Worm (Caenorhabditis elegans): ENCODE results near the gene ugt-41.

The ugt-41 gene

ce11 chrV:7163477-7164114, at the start of gene ugt-41:
ugt-41 (minus strand) TSS chrV:7163595.
- TF ChIP-seq unc-62 (GFP tag; optimal IDR thresholded peaks at IDR 0.05), result no peak

DNA sequence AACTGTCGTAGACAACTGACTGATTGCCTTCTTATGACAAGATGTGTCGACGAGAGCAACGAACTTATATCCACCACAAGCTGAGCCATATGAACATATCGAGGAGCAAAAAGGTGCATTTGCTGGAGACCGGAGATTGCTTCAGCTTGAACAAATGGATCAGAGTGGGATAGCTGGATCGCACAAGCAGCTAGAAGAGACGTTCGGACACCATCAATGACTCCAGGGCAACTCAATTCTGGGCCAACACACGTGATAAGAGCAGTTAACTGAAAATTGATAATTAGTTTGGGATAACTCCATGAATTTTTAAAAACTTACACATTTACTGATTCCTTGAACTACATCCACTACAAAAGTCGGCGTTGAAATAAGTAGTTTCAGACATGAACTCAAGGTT, 45.6 kb upstream of the ugt-41 start:
- no peak for TF ChIP-seq unc-62 (GFP tag; optimal IDR thresholded peaks at IDR 0.05)

- TF ChIP-seq unc-62 (GFP tag; optimal IDR thresholded peaks at IDR 0.05), result no peak
Measured at ce11 chrV:7201353-7201752, 38.0 kb upstream of the ugt-41 start.

- no peak for TF ChIP-seq unc-62 (GFP tag; optimal IDR thresholded peaks at IDR 0.05)
Measured at ce11 chrV:7199932-7200331, 36.5 kb upstream of the ugt-41 start, which contains the start of gene F09G2.1. F09G2.1 (plus strand) TSS chrV:7200232.

ce11 chrV:7199077-7199476, 35.7 kb upstream of the ugt-41 start:
- TF ChIP-seq unc-62 (GFP tag; optimal IDR thresholded peaks at IDR 0.05), result no peak

- no peak for TF ChIP-seq unc-62 (GFP tag; optimal IDR thresholded peaks at IDR 0.05)
Measured at ce11 chrV:7198403-7198802, 35.0 kb upstream of the ugt-41 start.

DNA sequence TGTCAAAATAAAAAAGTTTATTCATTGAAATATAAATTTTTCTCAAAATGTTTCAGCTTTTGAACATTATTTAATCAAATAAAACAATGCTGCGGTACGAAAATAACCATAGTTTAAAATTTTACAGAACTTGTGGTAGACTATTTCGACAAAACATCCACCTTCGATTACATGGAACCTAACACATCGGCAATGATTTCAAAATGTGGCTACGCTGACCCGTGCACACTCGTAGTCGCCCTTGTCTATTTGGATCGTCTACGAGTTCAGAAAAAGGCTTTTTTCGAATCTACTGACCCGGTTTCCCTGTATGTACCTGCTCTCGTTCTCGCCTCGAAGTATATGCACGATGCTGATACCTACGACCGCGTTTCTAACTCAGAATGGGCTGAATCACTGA, 33.6 kb upstream of the ugt-41 start:
- TF ChIP-seq unc-62 (GFP tag; optimal IDR thresholded peaks at IDR 0.05), result no peak

DNA sequence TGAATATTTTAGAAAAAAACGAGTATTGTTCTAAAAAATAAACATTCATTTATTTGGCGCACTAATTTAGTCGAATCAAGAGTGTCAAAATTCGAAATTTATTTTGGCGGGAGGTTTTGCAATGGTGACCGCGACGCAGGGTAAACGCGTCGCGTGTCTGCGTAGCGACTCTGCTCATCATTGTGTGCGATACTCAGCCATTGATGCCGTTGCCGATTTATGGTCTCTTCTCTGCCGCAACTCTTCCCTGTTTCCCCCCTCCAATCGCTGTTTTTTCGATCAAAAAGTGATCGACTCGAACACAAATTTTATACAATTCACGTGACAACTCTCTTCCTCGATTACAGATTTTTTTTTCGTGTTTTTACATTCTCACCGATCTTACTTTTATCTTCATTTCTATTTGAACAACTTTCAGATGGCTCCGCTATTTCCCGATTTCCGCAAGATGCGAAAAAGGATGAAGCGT, 33.1 kb upstream of the ugt-41 start, which contains the start of gene F09G2.2:
F09G2.2 (plus strand) TSS at position 419 of the 469 bp plus-strand sequence.
- no peak for TF ChIP-seq unc-62 (GFP tag; optimal IDR thresholded peaks at IDR 0.05)

ce11 chrV:7196037-7196436, 32.6 kb upstream of the ugt-41 start, which contains the start of gene attf-2:
attf-2 (minus strand) TSS chrV:7196137.
- TF ChIP-seq unc-62 (GFP tag; optimal IDR thresholded peaks at IDR 0.05), result no peak

DNA sequence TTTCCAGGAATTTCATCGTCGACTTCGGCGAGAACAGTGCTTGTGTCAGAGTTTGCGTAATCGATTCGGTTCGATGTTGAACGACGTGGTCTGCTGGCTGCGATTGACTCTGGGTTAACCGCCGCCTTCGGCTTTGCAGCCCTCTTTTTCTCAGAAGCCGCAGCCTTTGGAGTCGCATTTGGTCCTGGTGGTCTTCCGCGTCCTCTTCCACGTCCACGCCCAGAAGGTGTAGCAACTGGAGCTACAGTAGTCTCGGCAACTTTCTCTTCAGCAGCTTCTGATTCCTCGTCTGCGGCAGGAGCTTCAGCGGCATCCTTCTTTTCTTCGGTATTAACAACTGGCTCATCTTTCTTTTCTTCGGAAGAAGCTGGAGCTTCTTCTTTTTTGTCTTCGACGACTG, 31.4 kb upstream of the ugt-41 start:
- TF ChIP-seq unc-62 (GFP tag; optimal IDR thresholded peaks at IDR 0.05), result no peak

- no peak for TF ChIP-seq unc-62 (GFP tag; optimal IDR thresholded peaks at IDR 0.05)
Measured at ce11 chrV:7193562-7193961, 30.2 kb upstream of the ugt-41 start, which contains the start of gene F09G2.8. F09G2.8 (minus strand) TSS chrV:7193662.

- TF ChIP-seq unc-62 (GFP tag; optimal IDR thresholded peaks at IDR 0.05), result no peak
Measured at ce11 chrV:7187295-7187694, 23.9 kb upstream of the ugt-41 start.

- no peak for TF ChIP-seq unc-62 (GFP tag; optimal IDR thresholded peaks at IDR 0.05)
Measured at ce11 chrV:7186599-7186998, 23.2 kb upstream of the ugt-41 start.

ce11 chrV:7184549-7184948, 21.2 kb upstream of the ugt-41 start, which contains the start of gene pitr-5:
pitr-5 (plus strand) TSS chrV:7184849.
- no peak for TF ChIP-seq unc-62 (GFP tag; optimal IDR thresholded peaks at IDR 0.05)

DNA sequence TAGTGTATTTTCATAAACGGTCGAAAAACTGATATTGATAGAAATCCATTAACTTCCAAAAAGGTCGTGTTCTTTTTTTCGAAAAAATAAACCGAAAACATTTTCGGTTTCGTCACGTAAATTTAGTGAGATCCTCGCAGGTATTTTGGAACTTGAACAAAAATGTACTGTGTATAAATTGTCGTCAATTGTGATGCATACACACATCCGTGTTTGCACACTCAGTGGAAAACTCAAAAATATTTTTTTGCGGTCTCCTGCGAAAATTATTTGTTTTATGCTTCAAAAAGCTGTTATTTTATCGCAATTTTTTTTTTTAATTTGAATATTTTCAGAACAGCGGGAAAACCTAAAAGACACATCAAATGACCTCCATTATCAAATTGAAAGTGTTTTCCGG, 15.4 kb upstream of the ugt-41 start, which contains the start of gene cpsf-2:
cpsf-2 (plus strand) TSS at position 330 of the 400 bp plus-strand sequence.
- no peak for TF ChIP-seq unc-62 (GFP tag; optimal IDR thresholded peaks at IDR 0.05)

- TF ChIP-seq unc-62 (GFP tag; optimal IDR thresholded peaks at IDR 0.05), result no peak
Measured at ce11 chrV:7175201-7175600, 11.8 kb upstream of the ugt-41 start, which contains the start of gene lgc-39. lgc-39 (plus strand) TSS chrV:7175501.

ce11 chrV:7166709-7167108, 3.3 kb upstream of the ugt-41 start, which contains the start of gene ugt-36:
ugt-36 (plus strand) TSS chrV:7167009.
- TF ChIP-seq unc-62 (GFP tag; optimal IDR thresholded peaks at IDR 0.05), result no peak
